Worm (Caenorhabditis elegans) whole organism, L3 larva: Measurements from ENCODE around the gene sre-5.
A peak's percentile ranks its signal among the peaks of the same experiment; 100 is the strongest.

Source experiments
- R02D3.7 ChIP-seq: fragments of 150-350 bp; optimal IDR thresholded peaks from 2 replicates; lab custom pipeline; 2014; ENCODE audit warnings: missing biosample characterization, missing genetic modification characterization
- ZK546.5 ChIP-seq: sonication (generic microtip); optimal IDR thresholded peaks from 2 replicates; lab custom pipeline; 2017; ENCODE audit warnings: missing biosample characterization, missing genetic modification characterization
- aly-2 ChIP-seq: fragments of 150-350 bp; optimal IDR thresholded peaks from 2 replicates; lab custom pipeline; 2014; ENCODE audit warnings: missing biosample characterization, missing genetic modification characterization
- ceh-28 ChIP-seq: fragments of 150-350 bp; optimal IDR thresholded peaks from 2 replicates; lab custom pipeline; 2014; ENCODE audit warnings: missing biosample characterization, missing genetic modification reagents, missing genetic modification characterization
- ceh-82 ChIP-seq: fragments of 150-350 bp; optimal IDR thresholded peaks from 2 replicates; lab custom pipeline; 2014; ENCODE audit warnings: missing biosample characterization, missing genetic modification characterization
- daf-12 ChIP-seq: fragments of 150-350 bp; optimal IDR thresholded peaks from 2 replicates; lab custom pipeline; 2014; ENCODE audit warnings: missing biosample characterization, missing genetic modification reagents, missing genetic modification characterization
- egl-27 ChIP-seq: sonication (generic microtip); optimal IDR thresholded peaks from 4 replicates; lab custom pipeline; 2017; ENCODE audit warnings: missing biosample characterization, missing genetic modification reagents, missing genetic modification characterization
- elt-2 ChIP-seq: sonication (generic microtip); optimal IDR thresholded peaks from 2 replicates; lab custom pipeline; 2016; ENCODE audit warnings: missing genetic modification reagents, mild to moderate bottlenecking, missing genetic modification characterization, missing compliant biosample characterization
- elt-3 ChIP-seq, 3 experiments: fragments of 150-350 bp in 1 of 3; sonication (generic microtip) in 2 of 3; optimal IDR thresholded peaks; 2 replicates in 2 of 3; 4 replicates in 1 of 3; lab custom pipeline; 2014 to 2017; ENCODE audit warnings: missing biosample characterization in 3 of 3, missing genetic modification characterization in 3 of 3
- fkh-2 ChIP-seq: fragments of 150-350 bp; optimal IDR thresholded peaks from 2 replicates; lab custom pipeline; 2014; ENCODE audit warnings: missing biosample characterization, missing genetic modification reagents, missing genetic modification characterization
- fos-1 ChIP-seq: fragments of 150-350 bp; optimal IDR thresholded peaks from 2 replicates; lab custom pipeline; 2014; ENCODE audit warnings: missing biosample characterization, missing genetic modification characterization
- hmg-11 ChIP-seq: sonication (generic microtip); optimal IDR thresholded peaks from 2 replicates; lab custom pipeline; 2016; ENCODE audit warnings: missing genetic modification characterization, missing compliant biosample characterization
- jun-1 ChIP-seq: fragments of 150-350 bp; optimal IDR thresholded peaks from 2 replicates; lab custom pipeline; 2014; ENCODE audit warnings: missing biosample characterization, missing genetic modification reagents, missing genetic modification characterization
- lin-15B ChIP-seq: fragments of 150-350 bp; optimal IDR thresholded peaks from 2 replicates; lab custom pipeline; 2014; ENCODE audit warnings: missing biosample characterization, missing genetic modification characterization
- mdl-1 ChIP-seq: fragments of 150-350 bp; optimal IDR thresholded peaks from 2 replicates; lab custom pipeline; 2014; ENCODE audit warnings: missing biosample characterization, missing genetic modification characterization
- nfya-1 ChIP-seq: sonication (generic microtip); optimal IDR thresholded peaks from 2 replicates; lab custom pipeline; 2017; ENCODE audit warnings: missing genetic modification characterization, mild to moderate bottlenecking, missing compliant biosample characterization, antibody characterized with exemption, moderate library complexity; ENCODE audit not compliant: insufficient read depth
- nhr-11 ChIP-seq: fragments of 150-350 bp; optimal IDR thresholded peaks from 2 replicates; lab custom pipeline; 2014; ENCODE audit warnings: missing biosample characterization, missing genetic modification characterization
- nhr-12 ChIP-seq: fragments of 150-350 bp; optimal IDR thresholded peaks from 2 replicates; lab custom pipeline; 2014; ENCODE audit warnings: missing biosample characterization, missing genetic modification characterization
- nhr-237 ChIP-seq: fragments of 150-350 bp; optimal IDR thresholded peaks from 2 replicates; lab custom pipeline; 2014; ENCODE audit warnings: missing biosample characterization, missing genetic modification characterization
- nhr-25 ChIP-seq: sonication (generic microtip); optimal IDR thresholded peaks from 2 replicates; lab custom pipeline; 2017; ENCODE audit warnings: missing biosample characterization, missing genetic modification characterization
- nhr-67 ChIP-seq: fragments of 150-350 bp; optimal IDR thresholded peaks from 2 replicates; lab custom pipeline; 2014; ENCODE audit warnings: missing biosample characterization, missing genetic modification characterization
- nhr-76 ChIP-seq: fragments of 150-350 bp; sonication (generic microtip); optimal IDR thresholded peaks from 5 replicates; lab custom pipeline; 2014; ENCODE audit warnings: missing biosample characterization, missing genetic modification characterization
- pha-4 ChIP-seq: fragments of 150-350 bp; optimal IDR thresholded peaks from 2 replicates; lab custom pipeline; 2014; ENCODE audit warnings: missing biosample characterization, missing genetic modification reagents, missing genetic modification characterization
- sea-2 ChIP-seq: fragments of 150-350 bp; sonication (generic microtip); optimal IDR thresholded peaks from 4 replicates; lab custom pipeline; 2014; ENCODE audit warnings: missing biosample characterization, missing genetic modification reagents, missing genetic modification characterization
- skn-1 ChIP-seq: fragments of 150-350 bp; optimal IDR thresholded peaks from 2 replicates; lab custom pipeline; 2014; ENCODE audit warnings: missing biosample characterization, missing genetic modification characterization
- snpc-4 ChIP-seq: fragments of 150-350 bp; optimal IDR thresholded peaks from 2 replicates; lab custom pipeline; 2014; ENCODE audit warnings: missing biosample characterization, missing genetic modification characterization
- tbx-2 ChIP-seq: sonication (generic microtip); optimal IDR thresholded peaks from 2 replicates; lab custom pipeline; 2016; ENCODE audit warnings: mild to moderate bottlenecking, missing genetic modification characterization, missing compliant biosample characterization
- unc-62 ChIP-seq: fragments of 150-350 bp; sonication (generic microtip); optimal IDR thresholded peaks from 4 replicates; lab custom pipeline; 2014; ENCODE audit warnings: missing biosample characterization, missing genetic modification reagents, missing genetic modification characterization
- zag-1 ChIP-seq: fragments of 150-350 bp; optimal IDR thresholded peaks from 2 replicates; lab custom pipeline; 2014; ENCODE audit warnings: missing biosample characterization, missing genetic modification characterization
- ztf-11 ChIP-seq: fragments of 150-350 bp; optimal IDR thresholded peaks from 2 replicates; lab custom pipeline; 2014; ENCODE audit warnings: missing biosample characterization, missing genetic modification characterization
- ztf-4 ChIP-seq: fragments of 150-350 bp; optimal IDR thresholded peaks from 2 replicates; lab custom pipeline; 2014; ENCODE audit warnings: missing biosample characterization, missing genetic modification characterization

The sre-5 gene

ce11 chrIV:3524584-3525020, 40.4 kb upstream of the sre-5 start (continued):
- TF ChIP-seq mdl-1 (tag; lab: Kevin White, UChicago): no peak
- no peak for TF ChIP-seq unc-62 (GFP tag; lab: Kevin White, UChicago)
- TF ChIP-seq ZK546.5: no peak

- TF ChIP-seq zag-1 (tag; lab: Kevin White, UChicago) (no peak), ceh-28 (tag; lab: Kevin White, UChicago) (peak; percentile 15)
These were observed 38.7 kb upstream of the sre-5 start for ce11 chrIV:3526144-3526797.

DNA sequence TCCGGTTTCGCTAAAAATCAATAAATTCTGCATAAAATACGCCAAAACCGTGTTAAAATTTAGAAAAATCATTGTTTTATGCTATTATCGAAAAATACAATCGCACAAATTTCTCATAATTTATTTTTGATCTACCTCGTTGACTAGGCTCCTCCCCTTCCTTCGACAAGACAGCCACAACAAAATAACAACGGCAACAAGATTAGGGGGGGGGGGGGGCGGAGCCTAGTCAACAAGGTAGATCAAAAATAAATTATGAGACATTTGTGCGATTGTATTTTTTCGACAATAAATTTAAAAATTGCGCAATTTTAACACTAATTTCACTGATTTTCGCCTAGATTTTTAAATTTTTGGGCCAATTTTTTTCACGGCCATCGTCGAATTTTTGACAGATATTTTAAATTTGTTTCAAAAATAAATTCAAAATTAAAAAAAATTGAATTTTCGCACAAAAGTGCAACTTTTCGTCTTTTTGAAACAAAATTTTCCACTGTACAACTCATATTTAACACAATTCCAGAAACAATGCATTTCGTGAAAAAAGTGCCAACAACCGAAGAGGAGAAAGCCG, 38.1 kb upstream of the sre-5 start, which contains the start of gene M57.2:
Gene M57.2, plus strand, starts transcription at position 524 of the 574 bp plus-strand sequence.
- no peak for TF ChIP-seq fkh-2 (tag; lab: Kevin White, UChicago)
- no peak for TF ChIP-seq nhr-67 (tag; lab: Kevin White, UChicago)
- TF ChIP-seq ztf-4: no peak
- TF ChIP-seq ceh-82 (tag; lab: Kevin White, UChicago): no peak
- no peak for TF ChIP-seq elt-3 (tag; optimal IDR thresholded peaks at IDR 0.05; lab: Kevin White, UChicago)

- TF ChIP-seq sea-2 (no peak), ceh-28 (tag; lab: Kevin White, UChicago) (peak; percentile 70), fos-1 (tag; lab: Kevin White, UChicago) (no peak), jun-1 (no peak), elt-3 (tag; optimal IDR thresholded peaks at IDR 0.05; lab: Kevin White, UChicago) (no peak), nhr-12 (tag; lab: Kevin White, UChicago) (no peak), skn-1 (tag; lab: Kevin White, UChicago) (no peak), daf-12 (tag; lab: Kevin White, UChicago) (no peak)
These were observed 37.1 kb upstream of the sre-5 start for ce11 chrIV:3527878-3528277.

DNA sequence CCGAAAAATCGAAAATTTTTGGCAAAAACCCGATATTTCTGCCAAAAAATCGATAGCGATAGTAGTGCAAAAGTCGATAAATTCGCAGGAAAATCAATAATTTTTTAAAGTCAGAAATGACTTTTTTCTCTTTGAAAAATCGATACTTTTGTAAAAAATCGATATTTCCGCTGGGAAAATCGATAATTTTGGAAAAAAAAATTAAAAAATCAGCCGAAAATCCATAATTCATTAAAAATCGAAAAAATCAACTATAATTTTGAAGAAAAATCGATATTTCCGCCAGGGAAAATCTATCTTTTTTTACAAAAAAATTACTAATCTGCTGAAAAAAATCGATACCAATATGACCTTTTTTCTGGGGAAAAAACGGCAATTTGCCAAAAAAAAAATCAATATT, 33.5 kb upstream of the sre-5 start:
- TF ChIP-seq fkh-2 (tag; lab: Kevin White, UChicago): no peak
- TF ChIP-seq zag-1 (tag; lab: Kevin White, UChicago): no peak
- TF ChIP-seq tbx-2 (tag; lab: Kevin White, UChicago): no peak
- TF ChIP-seq ceh-28 (tag; lab: Kevin White, UChicago): peak; percentile 93
- no peak for TF ChIP-seq nhr-25
- TF ChIP-seq R02D3.7 (tag; lab: Kevin White, UChicago): no peak

DNA sequence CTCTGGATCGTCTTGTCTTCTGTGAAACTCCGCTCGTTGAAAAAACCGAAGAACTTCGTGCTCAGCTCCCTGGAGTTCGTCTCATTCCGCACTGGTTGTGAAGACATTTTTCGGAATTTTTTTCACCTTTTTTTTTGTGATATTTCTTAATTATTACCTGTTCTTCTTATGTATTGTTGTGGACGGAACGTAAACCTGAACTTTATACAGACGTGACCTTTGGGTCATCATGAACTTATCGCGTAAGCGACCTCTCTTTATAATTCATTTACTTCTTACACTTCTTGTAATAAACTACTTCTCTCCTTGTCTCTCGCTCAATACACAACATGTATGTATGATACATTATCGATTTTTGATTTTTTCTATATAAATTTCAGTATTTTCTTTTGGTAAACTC, 32.8 kb upstream of the sre-5 start, which contains the start of gene M57.1:
Gene M57.1, plus strand, starts transcription at position 301 of the 400 bp plus-strand sequence.
- TF ChIP-seq R02D3.7 (tag; lab: Kevin White, UChicago): no peak
- TF ChIP-seq nhr-237 (tag; lab: Kevin White, UChicago): no peak
- TF ChIP-seq elt-2 (tag; lab: Kevin White, UChicago): no peak
- no peak for TF ChIP-seq daf-12 (tag; lab: Kevin White, UChicago)
- TF ChIP-seq aly-2 (tag; lab: Kevin White, UChicago): no peak
- TF ChIP-seq nhr-11 (tag; lab: Kevin White, UChicago): no peak
- TF ChIP-seq ztf-11: no peak
- TF ChIP-seq tbx-2 (tag; lab: Kevin White, UChicago): no peak

DNA sequence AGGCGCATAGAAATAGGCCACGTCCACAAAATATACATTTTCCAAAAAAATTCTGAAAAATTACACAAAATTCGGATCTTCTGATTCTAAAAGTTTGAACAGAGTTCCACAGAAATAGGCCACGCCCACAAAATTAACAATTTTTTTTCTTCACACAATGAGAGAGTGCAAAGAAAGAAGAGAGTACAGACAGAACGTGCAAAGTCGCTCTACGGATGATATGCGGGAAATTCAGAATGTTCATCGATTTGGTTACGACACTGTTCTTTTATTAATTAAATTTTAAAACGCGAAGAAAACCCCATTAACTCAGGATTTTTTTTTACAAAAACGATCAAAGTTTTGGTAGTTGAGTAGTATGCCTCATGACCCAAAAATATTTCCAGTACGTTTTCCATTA, 32.0 kb upstream of the sre-5 start:
- TF ChIP-seq lin-15B: peak; percentile 46
- peak; percentile 26 for TF ChIP-seq hmg-11 (tag; lab: Kevin White, UChicago)
- TF ChIP-seq nhr-25: peak; percentile 15
- peak; percentile 35 for TF ChIP-seq nfya-1 (tag; lab: Kevin White, UChicago)
- TF ChIP-seq ztf-4: no peak
- no peak for TF ChIP-seq snpc-4 (tag; lab: Kevin White, UChicago)
- no peak for TF ChIP-seq daf-12 (tag; lab: Kevin White, UChicago)
- TF ChIP-seq nhr-12 (tag; lab: Kevin White, UChicago): no peak
- TF ChIP-seq unc-62 (GFP tag; lab: Kevin White, UChicago): no peak
- TF ChIP-seq nhr-237 (tag; lab: Kevin White, UChicago): no peak
- TF ChIP-seq nhr-76 (tag; lab: Kevin White, UChicago): no peak
- TF ChIP-seq pha-4 (tag; lab: Kevin White, UChicago): peak; percentile 48
- TF ChIP-seq egl-27: no peak
